Worm (Caenorhabditis elegans): Measurements from ENCODE around the gene srv-11.

ce11 chrIV:16172786-16173371, 48.6 kb downstream of the srv-11 start:
- TF ChIP-seq elt-3 (tag; optimal IDR thresholded peaks at IDR 0.05) (no peak), aly-2 (tag; optimal IDR thresholded peaks at IDR 0.05) (no peak), nhr-76 (tag; optimal IDR thresholded peaks at IDR 0.05) (no peak), lin-35 (GFP tag; optimal IDR thresholded peaks at IDR 0.05) (no peak), pag-3 (tag; optimal IDR thresholded peaks at IDR 0.05; ENCODE audit: borderline replicate concordance, insufficient read depth) (no peak), fkh-10 (GFP tag; optimal IDR thresholded peaks at IDR 0.05) (no peak), elt-2 (tag; optimal IDR thresholded peaks at IDR 0.05) (peak; percentile 8), unc-86 (tag; optimal IDR thresholded peaks at IDR 0.05) (no peak), blmp-1 (tag; optimal IDR thresholded peaks at IDR 0.05) (peak; percentile 49), pqm-1 (tag; optimal IDR thresholded peaks at IDR 0.05) (no peak), ceh-63 (GFP tag; optimal IDR thresholded peaks at IDR 0.05) (no peak), egl-13 (tag; optimal IDR thresholded peaks at IDR 0.05) (no peak)

Data from whole organism, L1 larva.